Fruit fly (Drosophila melanogaster) whole organism, embryonic: Measurements from ENCODE around the gene Dus3.

Source experiments
- Abd-B ChIP-seq: fragments of 200-800 bp; sonication (Bioruptor generic); optimal IDR thresholded peaks from 2 replicates; lab custom pipeline; 2018; ENCODE audit warnings: missing biosample characterization, mild to moderate bottlenecking, missing genetic modification characterization, moderate library complexity
- Atf-2 ChIP-seq: fragments of 200-800 bp; sonication (Bioruptor generic); optimal IDR thresholded peaks from 2 replicates; lab custom pipeline; 2016; ENCODE audit warnings: missing biosample characterization, missing genetic modification characterization
- B-H2 ChIP-seq: fragments of 200-800 bp; sonication (Bioruptor generic); optimal IDR thresholded peaks from 2 replicates; lab custom pipeline; 2018; ENCODE audit warnings: missing biosample characterization, mild to moderate bottlenecking, missing genetic modification characterization
- CG10321 ChIP-seq: fragments of 200-800 bp; sonication (Bioruptor generic); IDR thresholded peaks from 2 replicates; pipeline ENCODE4 v1.3.6; 2022; ENCODE audit warnings: missing biosample characterization, missing genetic modification characterization
- CG11247 ChIP-seq: fragments of 200-800 bp; sonication (Bioruptor generic); IDR thresholded peaks from 2 replicates; pipeline ENCODE4 v1.3.6; 2022; ENCODE audit warnings: missing biosample characterization, missing genetic modification characterization
- CG11560 ChIP-seq: fragments of 200-800 bp; sonication (Bioruptor generic); IDR thresholded peaks from 3 replicates; pipeline ENCODE4 v1.3.6; 2022; ENCODE audit warnings: missing biosample characterization, missing genetic modification characterization
- CG12219 ChIP-seq: fragments of 200-800 bp; sonication (Bioruptor generic); optimal IDR thresholded peaks from 3 replicates; lab custom pipeline; 2018; ENCODE audit warnings: missing biosample characterization, mild to moderate bottlenecking, missing genetic modification characterization
- CG13624 ChIP-seq: fragments of 200-800 bp; sonication (Bioruptor generic); optimal IDR thresholded peaks from 2 replicates; lab custom pipeline; 2016; ENCODE audit warnings: missing biosample characterization, missing genetic modification characterization
- CG13775 ChIP-seq: fragments of 200-800 bp; sonication (Bioruptor generic); optimal IDR thresholded peaks from 3 replicates; lab custom pipeline; 2017; ENCODE audit warnings: missing biosample characterization, mild to moderate bottlenecking, missing genetic modification characterization
- CG14965 ChIP-seq: fragments of 200-800 bp; sonication (Bioruptor generic); optimal IDR thresholded peaks from 2 replicates; lab custom pipeline; 2016; ENCODE audit warnings: missing biosample characterization, missing genetic modification characterization, borderline replicate concordance
- CG15011 ChIP-seq: fragments of 200-800 bp; sonication (Bioruptor generic); optimal IDR thresholded peaks from 3 replicates; lab custom pipeline; 2018; ENCODE audit warnings: missing biosample characterization, mild to moderate bottlenecking, missing genetic modification characterization
- CG15601 ChIP-seq: fragments of 200-800 bp; sonication (Bioruptor generic); optimal IDR thresholded peaks from 3 replicates; lab custom pipeline; 2019; ENCODE audit warnings: missing biosample characterization, mild to moderate bottlenecking, missing genetic modification characterization, moderate library complexity
- CG1792 ChIP-seq: fragments of 200-800 bp; sonication (Bioruptor generic); optimal IDR thresholded peaks from 2 replicates; lab custom pipeline; 2016; ENCODE audit warnings: missing biosample characterization, missing genetic modification characterization
- CG1832 ChIP-seq: fragments of 200-800 bp; sonication (Bioruptor generic); optimal IDR thresholded peaks from 2 replicates; lab custom pipeline; 2017; ENCODE audit warnings: missing biosample characterization, mild to moderate bottlenecking, missing genetic modification characterization, inconsistent platforms
- CG18476 ChIP-seq: fragments of 200-800 bp; sonication (Bioruptor generic); optimal IDR thresholded peaks from 2 replicates; lab custom pipeline; 2016; ENCODE audit warnings: missing biosample characterization, mild to moderate bottlenecking, missing genetic modification characterization
- CG2116 ChIP-seq: fragments of 200-800 bp; sonication (Bioruptor generic); optimal IDR thresholded peaks from 3 replicates; lab custom pipeline; 2018; ENCODE audit warnings: missing biosample characterization, mild to moderate bottlenecking, missing genetic modification characterization
- CG2875 ChIP-seq: fragments of 200-800 bp; sonication (Bioruptor generic); optimal IDR thresholded peaks from 2 replicates; lab custom pipeline; 2017; ENCODE audit warnings: missing biosample characterization, mild to moderate bottlenecking, missing genetic modification characterization, missing genetic modification reagents
- CG3407 ChIP-seq: fragments of 200-800 bp; sonication (Bioruptor generic); optimal IDR thresholded peaks from 2 replicates; lab custom pipeline; 2018; ENCODE audit warnings: missing biosample characterization, mild to moderate bottlenecking, missing genetic modification characterization
- CG3726 ChIP-seq: fragments of 200-800 bp; sonication (Bioruptor generic); IDR thresholded peaks from 3 replicates; pipeline ENCODE4, ENCODE4 v1.3.6; 2022; ENCODE audit warnings: missing biosample characterization, missing genetic modification characterization
- CG4707 ChIP-seq: fragments of 200-800 bp; sonication (Bioruptor generic); optimal IDR thresholded peaks from 2 replicates; lab custom pipeline; 2018; ENCODE audit warnings: missing biosample characterization, mild to moderate bottlenecking, missing genetic modification characterization, moderate library complexity
- CG4854 ChIP-seq: fragments of 200-800 bp; sonication (Bioruptor generic); optimal IDR thresholded peaks from 2 replicates; lab custom pipeline; 2016; ENCODE audit warnings: missing biosample characterization, missing genetic modification characterization, inconsistent platforms
- CG7556 ChIP-seq: fragments of 200-800 bp; sonication (Bioruptor generic); optimal IDR thresholded peaks from 2 replicates; lab custom pipeline; 2017; ENCODE audit warnings: missing biosample characterization, mild to moderate bottlenecking, missing genetic modification characterization
- CG8478 ChIP-seq: fragments of >200 bp; optimal IDR thresholded peaks from 2 replicates; lab custom pipeline; 2018
- CG8765 ChIP-seq: fragments of 200-800 bp; sonication (Bioruptor generic); IDR thresholded peaks from 2 replicates; pipeline ENCODE4 v1.3.6; 2022; ENCODE audit warnings: missing biosample characterization, missing genetic modification characterization
- D ChIP-seq, 2 experiments: fragments of 200-800 bp in 1 of 2; fragments of >200 bp in 1 of 2; sonication (Bioruptor generic) in 1 of 2; optimal IDR thresholded peaks; 2 replicates in 1 of 2; 3 replicates in 1 of 2; lab custom pipeline; 2017; ENCODE audit warnings: mild to moderate bottlenecking in 1 of 2, missing biosample characterization in 1 of 2, missing genetic modification characterization in 1 of 2, missing genetic modification reagents in 1 of 2
- E2f1 ChIP-seq: fragments of 200-800 bp; sonication (Bioruptor generic); IDR thresholded peaks from 2 replicates; pipeline ENCODE4 v1.3.6; 2022; ENCODE audit warnings: missing biosample characterization, missing genetic modification characterization
- Ets65A ChIP-seq: fragments of 200-800 bp; sonication (Bioruptor generic); peaks from one replicate; lab custom pipeline; 2016; ENCODE audit warnings: missing biosample characterization, missing genetic modification characterization
- H15 ChIP-seq: fragments of 200-800 bp; sonication (Bioruptor generic); IDR thresholded peaks from 3 replicates; pipeline ENCODE4 v1.3.6; 2022; ENCODE audit warnings: missing biosample characterization, missing genetic modification characterization
- HmgZ ChIP-seq: fragments of 200-800 bp; sonication (Bioruptor generic); optimal IDR thresholded peaks from 2 replicates; lab custom pipeline; 2018; ENCODE audit warnings: missing biosample characterization, mild to moderate bottlenecking, missing genetic modification characterization
- Hr78 ChIP-seq, 2 experiments: fragments of 200-800 bp in 1 of 2; fragments of >200 bp in 1 of 2; sonication (Bioruptor generic) in 1 of 2; optimal IDR thresholded peaks; 2 replicates each; lab custom pipeline; 2017 to 2019; ENCODE audit warnings: missing biosample characterization in 2 of 2, missing genetic modification characterization in 2 of 2, mild to moderate bottlenecking in 1 of 2, moderate library complexity in 1 of 2
- Lim3 ChIP-seq: fragments of 200-800 bp; sonication (Bioruptor generic); IDR thresholded peaks from 2 replicates; pipeline ENCODE4 v1.3.6; 2022; ENCODE audit warnings: missing biosample characterization, missing genetic modification characterization
- Spps ChIP-seq: fragments of 200-800 bp; sonication (Bioruptor generic); optimal IDR thresholded peaks from 2 replicates; lab custom pipeline; 2018; ENCODE audit warnings: missing biosample characterization, mild to moderate bottlenecking, missing genetic modification characterization
- Xbp1 ChIP-seq: fragments of 200-800 bp; sonication (Bioruptor generic); optimal IDR thresholded peaks from 3 replicates; lab custom pipeline; 2016; ENCODE audit warnings: missing biosample characterization, mild to moderate bottlenecking, missing genetic modification characterization
- chm ChIP-seq: fragments of 200-800 bp; sonication (Bioruptor generic); IDR thresholded peaks from 2 replicates; pipeline ENCODE4 v1.3.6; 2022; ENCODE audit warnings: missing biosample characterization, missing genetic modification characterization
- da ChIP-seq: fragments of 200-800 bp; sonication (Bioruptor generic); optimal IDR thresholded peaks from 2 replicates; lab custom pipeline; 2016; ENCODE audit warnings: missing biosample characterization, missing genetic modification characterization
- ems ChIP-seq: fragments of 200-800 bp; sonication (Bioruptor generic); optimal IDR thresholded peaks from 3 replicates; lab custom pipeline; 2016; ENCODE audit warnings: missing biosample characterization, missing genetic modification characterization
- ewg ChIP-seq: fragments of 200-800 bp; sonication (Bioruptor generic); optimal IDR thresholded peaks from 3 replicates; lab custom pipeline; 2017; ENCODE audit warnings: mild to moderate bottlenecking, missing biosample characterization, missing genetic modification reagents, missing genetic modification characterization
- eyg ChIP-seq: fragments of 200-800 bp; sonication (Bioruptor generic); optimal IDR thresholded peaks from 3 replicates; lab custom pipeline; 2016; ENCODE audit warnings: missing biosample characterization, missing genetic modification characterization
- gce ChIP-seq: fragments of 200-800 bp; sonication (Bioruptor generic); IDR thresholded peaks from 3 replicates; pipeline ENCODE4 v1.3.6; 2022; ENCODE audit warnings: missing biosample characterization, missing genetic modification characterization
- grn ChIP-seq: fragments of 200-800 bp; sonication (Bioruptor generic); optimal IDR thresholded peaks from 3 replicates; lab custom pipeline; 2017; ENCODE audit warnings: missing biosample characterization, missing genetic modification characterization
- her ChIP-seq: fragments of 200-800 bp; sonication (Bioruptor generic); optimal IDR thresholded peaks from 2 replicates; lab custom pipeline; 2016; ENCODE audit warnings: missing biosample characterization, missing genetic modification characterization
- ind ChIP-seq: fragments of 200-800 bp; sonication (Bioruptor generic); optimal IDR thresholded peaks from 3 replicates; lab custom pipeline; 2016; ENCODE audit warnings: missing biosample characterization, missing genetic modification characterization
- kni ChIP-seq: fragments of 200-800 bp; sonication (Bioruptor generic); optimal IDR thresholded peaks from 3 replicates; lab custom pipeline; 2017; ENCODE audit warnings: mild to moderate bottlenecking, missing biosample characterization, missing genetic modification reagents, missing genetic modification characterization
- lilli ChIP-seq: fragments of 200-800 bp; sonication (Bioruptor generic); optimal IDR thresholded peaks from 3 replicates; lab custom pipeline; 2016; ENCODE audit warnings: missing biosample characterization, missing genetic modification characterization
- mam ChIP-seq: fragments of 200-800 bp; sonication (Bioruptor generic); optimal IDR thresholded peaks from 3 replicates; lab custom pipeline; 2016; ENCODE audit warnings: missing biosample characterization, missing genetic modification characterization
- phol ChIP-seq: fragments of 200-800 bp; sonication (Bioruptor generic); optimal IDR thresholded peaks from 3 replicates; lab custom pipeline; 2018; ENCODE audit warnings: missing biosample characterization, mild to moderate bottlenecking, missing genetic modification characterization, moderate library complexity
- psq ChIP-seq: fragments of 200-800 bp; sonication (Bioruptor generic); optimal IDR thresholded peaks from 2 replicates; lab custom pipeline; 2017; ENCODE audit warnings: missing biosample characterization, missing genetic modification characterization
- run ChIP-seq: fragments of 200-800 bp; sonication (Bioruptor generic); optimal IDR thresholded peaks from 3 replicates; lab custom pipeline; 2018; ENCODE audit warnings: missing biosample characterization, mild to moderate bottlenecking, missing genetic modification characterization
- schlank ChIP-seq: fragments of 200-800 bp; sonication (Bioruptor generic); optimal IDR thresholded peaks from 2 replicates; lab custom pipeline; 2018; ENCODE audit warnings: missing biosample characterization, mild to moderate bottlenecking, missing genetic modification characterization
- tx ChIP-seq: fragments of 200-800 bp; sonication (Bioruptor generic); optimal IDR thresholded peaks from 2 replicates; lab custom pipeline; 2016; ENCODE audit warnings: missing biosample characterization, missing genetic modification characterization
- wdn ChIP-seq: fragments of 200-800 bp; sonication (Bioruptor generic); IDR thresholded peaks from 2 replicates; pipeline ENCODE4 v1.3.6; 2022; ENCODE audit warnings: missing biosample characterization, missing genetic modification characterization
- wor ChIP-seq: fragments of 200-800 bp; sonication (Bioruptor generic); IDR thresholded peaks from 2 replicates; pipeline ENCODE4 v1.3.6; 2022; ENCODE audit warnings: missing biosample characterization, missing genetic modification characterization
- zfh2 ChIP-seq: fragments of 200-800 bp; sonication (Bioruptor generic); optimal IDR thresholded peaks from 2 replicates; lab custom pipeline; 2016; ENCODE audit warnings: missing biosample characterization, missing genetic modification characterization

Gene Dus3

DNA sequence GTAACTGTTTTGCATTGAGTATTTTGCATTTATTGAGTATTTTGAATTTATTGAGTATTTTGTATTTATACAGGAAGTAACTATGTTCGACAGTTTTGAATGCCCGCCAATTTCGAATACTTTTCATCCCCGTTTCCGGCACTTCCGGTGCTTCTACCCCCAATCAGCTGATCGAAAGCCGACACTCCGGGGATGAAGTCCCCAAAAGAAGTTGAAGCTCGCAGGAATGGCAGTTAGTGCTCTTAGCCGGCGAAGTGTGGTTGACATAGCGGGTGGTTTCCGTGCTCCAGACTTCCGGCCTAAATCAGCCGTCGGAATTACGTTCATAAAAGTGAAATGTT is 37.4 kb downstream of the Dus3 start, which contains the start of gene sick (continued):
- TF ChIP-seq phol (tag; lab: Kevin White, UChicago) (peak; percentile 0), CG4707 (peak; percentile 3), Hr78 (GFP tag; optimal IDR thresholded peaks at IDR 0.05; lab: Kevin White, UChicago) (no peak), gce (no peak), zfh2 (GFP tag; lab: Kevin White, UChicago) (no peak), Lim3 (GFP tag; lab: Robert Waterston, UW) (no peak), CG14965 (no peak), grn (GFP tag; lab: Kevin White, UChicago) (no peak), CG15601 (tag; lab: Kevin White, UChicago) (no peak), CG2116 (GFP tag; lab: Kevin White, UChicago) (peak; percentile 64), da (GFP tag; lab: Kevin White, UChicago) (no peak), HmgZ (tag; lab: Kevin White, UChicago) (no peak), Abd-B (no peak), CG8478 (no peak), CG1792 (no peak), wor (GFP tag; lab: Robert Waterston, UW) (no peak), B-H2 (GFP tag; lab: Kevin White, UChicago) (no peak), CG4854 (GFP tag; lab: Kevin White, UChicago) (no peak), her (no peak), ind (GFP tag; lab: Kevin White, UChicago) (no peak), D (optimal IDR thresholded peaks at IDR 0.05; lab: Kevin White, UChicago) (no peak), D (GFP tag; optimal IDR thresholded peaks at IDR 0.05; lab: Kevin White, UChicago) (no peak), CG15011 (GFP tag; lab: Kevin White, UChicago) (peak; percentile 37), psq (GFP tag; lab: Kevin White, UChicago) (no peak), ems (GFP tag; lab: Kevin White, UChicago) (no peak), CG8765 (GFP tag; lab: Robert Waterston, UW) (no peak), CG12219 (peak; percentile 32), CG7556 (GFP tag; lab: Kevin White, UChicago) (peak; percentile 26), H15 (GFP tag; lab: Robert Waterston, UW) (0 out of 3 replicates have a peak, but pooled peaks have one; percentile 2), CG2875 (peak; percentile 52), kni (GFP tag; lab: Kevin White, UChicago) (no peak), E2f1 (GFP tag; lab: Robert Waterston, UW) (no peak), CG10321 (no peak), ewg (GFP tag; lab: Kevin White, UChicago) (no peak), CG18476 (GFP tag; lab: Kevin White, UChicago) (no peak), mam (GFP tag; lab: Kevin White, UChicago) (no peak), Atf-2 (GFP tag; lab: Kevin White, UChicago) (no peak), CG13624 (GFP tag; lab: Kevin White, UChicago) (no peak), tx (GFP tag; lab: Kevin White, UChicago) (no peak), CG3726 (GFP tag; lab: Robert Waterston, UW) (no peak), Spps (tag; lab: Kevin White, UChicago) (no peak), lilli (GFP tag; lab: Kevin White, UChicago) (no peak), CG11247 (GFP tag; lab: Robert Waterston, UW) (no peak), Xbp1 (no peak), CG3407 (GFP tag; lab: Kevin White, UChicago) (no peak), CG13775 (GFP tag; lab: Kevin White, UChicago) (peak; percentile 40), chm (GFP tag; lab: Robert Waterston, UW) (no peak), Ets65A (GFP tag; lab: Kevin White, UChicago) (no peak), wdn (no peak), CG1832 (no peak), run (no peak), eyg (GFP tag; lab: Kevin White, UChicago) (no peak), schlank (peak; percentile 18), CG11560 (tag; lab: Robert Waterston, UW) (no peak)
